Worm (Caenorhabditis elegans) whole organism, L2 larva: ENCODE results near the gene pes-4.

Experiments used
- C34F6.9 ChIP-seq: fragments of 150-350 bp; optimal IDR thresholded peaks from 2 replicates; lab custom pipeline; 2014; ENCODE audit warnings: missing biosample characterization, missing genetic modification characterization
- F13H6.1 ChIP-seq: sonication (generic microtip); optimal IDR thresholded peaks from 2 replicates; lab custom pipeline; 2016; ENCODE audit warnings: missing genetic modification characterization, missing compliant biosample characterization
- R02D3.7 ChIP-seq: fragments of 150-350 bp; optimal IDR thresholded peaks from 2 replicates; lab custom pipeline; 2014; ENCODE audit warnings: missing biosample characterization, missing genetic modification characterization
- Y55F3AM.14 ChIP-seq: fragments of 200-800 bp; sonication (Bioruptor generic); optimal IDR thresholded peaks from 2 replicates; lab custom pipeline; 2018; ENCODE audit warnings: mild to moderate bottlenecking, missing genetic modification characterization, missing compliant biosample characterization
- ZK546.5 ChIP-seq: sonication (generic microtip); optimal IDR thresholded peaks from 2 replicates; lab custom pipeline; 2017; ENCODE audit warnings: missing biosample characterization, missing genetic modification characterization
- alr-1 ChIP-seq: fragments of 150-350 bp; optimal IDR thresholded peaks from 2 replicates; lab custom pipeline; 2014; ENCODE audit warnings: missing biosample characterization, missing genetic modification characterization
- aly-2 ChIP-seq: fragments of 150-350 bp; optimal IDR thresholded peaks from 2 replicates; lab custom pipeline; 2014; ENCODE audit warnings: missing biosample characterization, missing genetic modification characterization
- ama-1 ChIP-seq: fragments of 150-350 bp; optimal IDR thresholded peaks from 2 replicates; lab custom pipeline; 2018; ENCODE audit warnings: inconsistent platforms
- blmp-1 ChIP-seq: sonication (generic microtip); optimal IDR thresholded peaks from 2 replicates; lab custom pipeline; 2017; ENCODE audit warnings: missing genetic modification characterization, mild to moderate bottlenecking, missing compliant biosample characterization, antibody characterized with exemption, moderate library complexity; ENCODE audit not compliant: insufficient read depth
- ceh-16 ChIP-seq: fragments of 150-350 bp; optimal IDR thresholded peaks from 2 replicates; lab custom pipeline; 2014; ENCODE audit warnings: missing biosample characterization, missing genetic modification characterization
- ceh-82 ChIP-seq: fragments of 150-350 bp; optimal IDR thresholded peaks from 2 replicates; lab custom pipeline; 2014; ENCODE audit warnings: missing biosample characterization, missing genetic modification characterization
- crh-2 ChIP-seq: sonication (generic microtip); optimal IDR thresholded peaks from 2 replicates; lab custom pipeline; 2017; ENCODE audit warnings: missing biosample characterization, missing genetic modification characterization
- dmd-4 ChIP-seq: sonication (generic microtip); optimal IDR thresholded peaks from 2 replicates; lab custom pipeline; 2017; ENCODE audit warnings: missing biosample characterization, missing genetic modification characterization
- egl-27 ChIP-seq: sonication (generic microtip); optimal IDR thresholded peaks from 3 replicates; lab custom pipeline; 2017; ENCODE audit warnings: missing biosample characterization, missing genetic modification reagents, missing genetic modification characterization
- elt-1 ChIP-seq: fragments of 150-350 bp; optimal IDR thresholded peaks from 2 replicates; lab custom pipeline; 2014; ENCODE audit warnings: missing biosample characterization, missing genetic modification characterization
- elt-3 ChIP-seq: sonication (generic microtip); optimal IDR thresholded peaks from 2 replicates; lab custom pipeline; 2017; ENCODE audit warnings: missing biosample characterization, missing genetic modification characterization
- fos-1 ChIP-seq: fragments of 150-350 bp; optimal IDR thresholded peaks from 2 replicates; lab custom pipeline; 2014; ENCODE audit warnings: missing biosample characterization, missing genetic modification characterization
- gmeb-1 ChIP-seq: fragments of 150-350 bp; optimal IDR thresholded peaks from 2 replicates; lab custom pipeline; 2014; ENCODE audit warnings: missing biosample characterization, missing genetic modification characterization
- lin-11 ChIP-seq: fragments of 150-350 bp; sonication (generic microtip); optimal IDR thresholded peaks from 2 replicates; lab custom pipeline; 2014; ENCODE audit warnings: missing biosample characterization, missing genetic modification characterization, inconsistent platforms, mixed read lengths
- lin-13 ChIP-seq: fragments of 150-350 bp; optimal IDR thresholded peaks from 2 replicates; lab custom pipeline; 2014; ENCODE audit warnings: missing biosample characterization, missing genetic modification reagents, missing genetic modification characterization
- lin-39 ChIP-seq: fragments of 150-350 bp; optimal IDR thresholded peaks from 2 replicates; lab custom pipeline; 2014; ENCODE audit warnings: missing biosample characterization, missing genetic modification reagents, missing genetic modification characterization
- lsy-2 ChIP-seq, 2 experiments: fragments of 150-350 bp in 1 of 2; sonication (generic microtip) in 1 of 2; optimal IDR thresholded peaks; 2 replicates each; lab custom pipeline; 2014 to 2017; ENCODE audit warnings: missing biosample characterization in 2 of 2, missing genetic modification characterization in 2 of 2
- mab-5 ChIP-seq: fragments of 150-350 bp; optimal IDR thresholded peaks from 2 replicates; lab custom pipeline; 2014; ENCODE audit warnings: missing biosample characterization, missing genetic modification characterization
- mbf-1 ChIP-seq: sonication (generic microtip); optimal IDR thresholded peaks from 2 replicates; lab custom pipeline; 2017; ENCODE audit warnings: missing biosample characterization, missing genetic modification characterization
- mdl-1 ChIP-seq, 2 experiments: fragments of 150-350 bp in 1 of 2; sonication (generic microtip) in 1 of 2; optimal IDR thresholded peaks; 2 replicates each; lab custom pipeline; 2017; ENCODE audit warnings: missing biosample characterization in 2 of 2, missing genetic modification characterization in 2 of 2
- nhr-10 ChIP-seq: sonication (generic microtip); optimal IDR thresholded peaks from 2 replicates; lab custom pipeline; 2017; ENCODE audit warnings: missing biosample characterization, missing genetic modification characterization
- nhr-11 ChIP-seq: fragments of 150-350 bp; optimal IDR thresholded peaks from 2 replicates; lab custom pipeline; 2014; ENCODE audit warnings: missing biosample characterization, missing genetic modification characterization
- nhr-12 ChIP-seq: fragments of 150-350 bp; optimal IDR thresholded peaks from 2 replicates; lab custom pipeline; 2014; ENCODE audit warnings: missing biosample characterization, missing genetic modification characterization
- nhr-129 ChIP-seq: fragments of 150-350 bp; optimal IDR thresholded peaks from 2 replicates; lab custom pipeline; 2014; ENCODE audit warnings: missing biosample characterization, missing genetic modification characterization
- nhr-21 ChIP-seq: fragments of 150-350 bp; optimal IDR thresholded peaks from 2 replicates; lab custom pipeline; 2014; ENCODE audit warnings: missing biosample characterization, missing genetic modification characterization
- nhr-23 ChIP-seq: fragments of 150-350 bp; optimal IDR thresholded peaks from 2 replicates; lab custom pipeline; 2014; ENCODE audit warnings: missing biosample characterization, missing genetic modification reagents, missing genetic modification characterization
- nhr-237 ChIP-seq: fragments of 150-350 bp; optimal IDR thresholded peaks from 2 replicates; lab custom pipeline; 2014; ENCODE audit warnings: missing biosample characterization, missing genetic modification characterization
- nhr-25 ChIP-seq: fragments of 150-350 bp; sonication (generic microtip); optimal IDR thresholded peaks from 3 replicates; lab custom pipeline; 2014; ENCODE audit warnings: missing biosample characterization, missing genetic modification characterization
- nhr-6 ChIP-seq: fragments of 150-350 bp; optimal IDR thresholded peaks from 2 replicates; lab custom pipeline; 2014; ENCODE audit warnings: missing biosample characterization, missing genetic modification characterization
- nhr-77 ChIP-seq: fragments of 150-350 bp; optimal IDR thresholded peaks from 2 replicates; lab custom pipeline; 2014; ENCODE audit warnings: missing biosample characterization, missing genetic modification characterization
- peb-1 ChIP-seq: fragments of 150-350 bp; optimal IDR thresholded peaks from 2 replicates; lab custom pipeline; 2014; ENCODE audit warnings: missing biosample characterization, missing genetic modification characterization
- skn-1 ChIP-seq: sonication (generic microtip); optimal IDR thresholded peaks from 2 replicates; lab custom pipeline; 2017; ENCODE audit warnings: missing biosample characterization, missing genetic modification characterization
- sma-3 ChIP-seq: sonication (generic microtip); optimal IDR thresholded peaks from 2 replicates; lab custom pipeline; 2016; ENCODE audit warnings: missing genetic modification reagents, missing genetic modification characterization, missing compliant biosample characterization
- sma-9 ChIP-seq, 2 experiments: fragments of 150-350 bp in 1 of 2; sonication (generic microtip) in 1 of 2; optimal IDR thresholded peaks; 2 replicates each; lab custom pipeline; 2014 to 2016; ENCODE audit warnings: missing genetic modification characterization in 2 of 2, mild to moderate bottlenecking in 1 of 2, missing biosample characterization in 1 of 2, missing compliant biosample characterization in 1 of 2, missing genetic modification reagents in 1 of 2, moderate library complexity in 1 of 2
- snpc-4 ChIP-seq: fragments of 150-350 bp; optimal IDR thresholded peaks from 2 replicates; lab custom pipeline; 2014; ENCODE audit warnings: missing biosample characterization, missing genetic modification characterization
- unc-39 ChIP-seq: fragments of 150-350 bp; optimal IDR thresholded peaks from 2 replicates; lab custom pipeline; 2014; ENCODE audit warnings: missing biosample characterization, missing genetic modification characterization
- unc-55 ChIP-seq: fragments of 150-350 bp; sonication (generic microtip); optimal IDR thresholded peaks from 3 replicates; lab custom pipeline; 2014; ENCODE audit warnings: missing biosample characterization, missing genetic modification reagents, missing genetic modification characterization
- unc-62 ChIP-seq: fragments of 150-350 bp; optimal IDR thresholded peaks from 2 replicates; lab custom pipeline; 2014; ENCODE audit warnings: missing biosample characterization, missing genetic modification reagents, missing genetic modification characterization
- zag-1 ChIP-seq: fragments of 150-350 bp; optimal IDR thresholded peaks from 2 replicates; lab custom pipeline; 2014; ENCODE audit warnings: missing biosample characterization, missing genetic modification characterization
- ztf-1 ChIP-seq: fragments of 200-800 bp; sonication (Bioruptor generic); conservative IDR thresholded peaks from 2 replicates; pipeline ENCODE4 v1.3.6; 2022; ENCODE audit warnings: missing genetic modification characterization, missing compliant biosample characterization
- ztf-11 ChIP-seq: sonication (generic microtip); optimal IDR thresholded peaks from 2 replicates; lab custom pipeline; 2017; ENCODE audit warnings: missing biosample characterization, missing genetic modification characterization
- ztf-4 ChIP-seq: fragments of 150-350 bp; optimal IDR thresholded peaks from 2 replicates; lab custom pipeline; 2014; ENCODE audit warnings: missing biosample characterization, missing genetic modification characterization

The pes-4 gene

ce11 chrIII:1230174-1230573 lies at the start of gene pes-4:
Gene pes-4 (minus strand): TSS chrIII:1230274.
- TF ChIP-seq nhr-11 (tag; lab: Kevin White, UChicago): no peak
- TF ChIP-seq crh-2 (tag; lab: Kevin White, UChicago): no peak
- TF ChIP-seq Y55F3AM.14 (GFP tag; lab: Kevin White, UChicago): no peak
- no peak for TF ChIP-seq elt-3
- no peak for TF ChIP-seq ztf-4 (tag; lab: Kevin White, UChicago)

DNA sequence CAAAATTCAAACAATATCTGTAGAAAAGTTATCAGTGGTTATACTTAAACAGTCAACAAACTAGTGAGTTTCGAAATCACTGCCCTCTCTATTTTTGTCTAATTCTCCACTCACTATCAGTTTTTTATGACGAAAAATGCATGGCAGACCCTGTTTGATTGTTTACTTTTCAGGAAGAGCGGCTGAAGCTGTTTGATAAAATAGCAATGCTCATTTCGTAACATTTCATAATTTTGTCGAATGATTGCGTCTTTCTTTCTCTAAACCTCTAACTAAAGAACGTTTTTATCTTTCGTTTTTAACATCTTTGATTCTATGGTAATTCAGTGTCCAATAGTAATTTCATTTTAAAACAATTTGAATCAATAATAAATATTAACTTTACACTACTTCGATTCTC lies 49.1 kb upstream of the pes-4 start:
- TF ChIP-seq nhr-129 (tag; lab: Kevin White, UChicago) (peak; percentile 95), nhr-23 (tag; lab: Kevin White, UChicago) (no peak), nhr-10 (tag; lab: Kevin White, UChicago) (no peak), nhr-11 (tag; lab: Kevin White, UChicago) (no peak), blmp-1 (tag; lab: Kevin White, UChicago) (no peak), ZK546.5 (tag; lab: Kevin White, UChicago) (no peak), alr-1 (tag; lab: Kevin White, UChicago) (no peak), nhr-25 (no peak), sma-3 (GFP tag; lab: Kevin White, UChicago) (peak; percentile 50), elt-1 (tag; lab: Kevin White, UChicago) (no peak), nhr-21 (tag; lab: Kevin White, UChicago) (no peak), mdl-1 (tag; optimal IDR thresholded peaks at IDR 0.05; lab: Kevin White, UChicago) (no peak), nhr-12 (tag; lab: Kevin White, UChicago) (no peak), R02D3.7 (no peak), gmeb-1 (tag; lab: Kevin White, UChicago) (peak; percentile 54), ztf-11 (tag; lab: Kevin White, UChicago) (no peak), mab-5 (tag; lab: Kevin White, UChicago) (no peak), egl-27 (tag; lab: Kevin White, UChicago) (no peak), ama-1 (no peak), unc-55 (no peak), sma-9 (GFP tag; optimal IDR thresholded peaks at IDR 0.05; lab: Kevin White, UChicago) (peak; percentile 10), sma-9 (tag; optimal IDR thresholded peaks at IDR 0.05; lab: Kevin White, UChicago) (no peak), ztf-4 (tag; lab: Kevin White, UChicago) (no peak), mbf-1 (tag; lab: Kevin White, UChicago) (no peak), F13H6.1 (peak; percentile 70), snpc-4 (tag; lab: Kevin White, UChicago) (no peak), C34F6.9 (tag; lab: Kevin White, UChicago) (no peak), fos-1 (peak; percentile 97), lsy-2 (tag; optimal IDR thresholded peaks at IDR 0.05; lab: Kevin White, UChicago) (peak in 1 of 2 experiments; percentile 18), unc-39 (tag; lab: Kevin White, UChicago) (no peak), crh-2 (tag; lab: Kevin White, UChicago) (peak; percentile 60), skn-1 (tag; lab: Kevin White, UChicago) (peak; percentile 82), elt-3 (no peak), unc-62 (GFP tag; lab: Kevin White, UChicago) (no peak), peb-1 (tag; lab: Kevin White, UChicago) (no peak), aly-2 (no peak), lin-39 (tag; lab: Kevin White, UChicago) (no peak), nhr-6 (tag; lab: Kevin White, UChicago) (no peak), zag-1 (tag; lab: Kevin White, UChicago) (no peak), dmd-4 (tag; lab: Kevin White, UChicago) (no peak), ceh-82 (tag; lab: Kevin White, UChicago) (no peak), Y55F3AM.14 (GFP tag; lab: Kevin White, UChicago) (no peak), ceh-16 (tag; lab: Kevin White, UChicago) (no peak), nhr-237 (no peak), lin-13 (GFP tag; lab: Kevin White, UChicago) (no peak), ztf-1 (GFP tag; lab: Robert Waterston, UW) (no peak), nhr-77 (tag; lab: Kevin White, UChicago) (no peak), lin-11 (tag; lab: Kevin White, UChicago) (no peak)
